Worm (Caenorhabditis elegans) whole organism, mixed stage, embryonic: Measurements from ENCODE around the gene F56D6.14.

Experiments
- M03D4.4 ChIP-seq: sonication (generic microtip); optimal IDR thresholded peaks from 2 replicates; lab custom pipeline; 2017; ENCODE audit warnings: mild to moderate bottlenecking, missing genetic modification characterization, missing compliant biosample characterization
- bed-3 ChIP-seq: fragments of 200-800 bp; sonication (Bioruptor generic); optimal IDR thresholded peaks from 3 replicates; lab custom pipeline; 2018; ENCODE audit warnings: mild to moderate bottlenecking, missing genetic modification characterization, moderate library complexity, missing compliant biosample characterization
- blmp-1 ChIP-seq: fragments of 150-350 bp; optimal IDR thresholded peaks from 2 replicates; lab custom pipeline; 2014; ENCODE audit warnings: missing biosample characterization, missing genetic modification characterization
- ceh-39 ChIP-seq: fragments of 150-350 bp; optimal IDR thresholded peaks from 2 replicates; lab custom pipeline; 2014; ENCODE audit warnings: missing biosample characterization, missing genetic modification characterization
- ceh-43 ChIP-seq: fragments of 200-800 bp; sonication (Bioruptor generic); optimal IDR thresholded peaks from 2 replicates; lab custom pipeline; 2018; ENCODE audit warnings: mild to moderate bottlenecking, missing genetic modification characterization, moderate library complexity, missing compliant biosample characterization
- ceh-83 ChIP-seq: fragments of 200-800 bp; sonication (Bioruptor generic); optimal IDR thresholded peaks from 2 replicates; lab custom pipeline; 2018; ENCODE audit warnings: mild to moderate bottlenecking, missing genetic modification characterization, missing compliant biosample characterization
- cnd-1 ChIP-seq: fragments of 200-800 bp; sonication (Bioruptor generic); optimal IDR thresholded peaks from 2 replicates; lab custom pipeline; 2018; ENCODE audit warnings: mild to moderate bottlenecking, missing genetic modification characterization, missing compliant biosample characterization
- drap-1 ChIP-seq: fragments of 200-800 bp; sonication (Bioruptor generic); optimal IDR thresholded peaks from 3 replicates; lab custom pipeline; 2018; ENCODE audit warnings: mild to moderate bottlenecking, missing genetic modification characterization, missing compliant biosample characterization
- elt-1 ChIP-seq: sonication (generic microtip); optimal IDR thresholded peaks from 2 replicates; lab custom pipeline; 2017; ENCODE audit warnings: missing genetic modification characterization, mild to moderate bottlenecking, missing compliant biosample characterization, antibody characterized with exemption, moderate library complexity, borderline replicate concordance; ENCODE audit not compliant: insufficient read depth
- elt-3 ChIP-seq: fragments of 150-350 bp; optimal IDR thresholded peaks from 2 replicates; lab custom pipeline; 2014; ENCODE audit warnings: missing biosample characterization, missing genetic modification characterization
- flh-1 ChIP-seq: fragments of 200-800 bp; sonication (Bioruptor generic); optimal IDR thresholded peaks from 2 replicates; lab custom pipeline; 2018; ENCODE audit warnings: mild to moderate bottlenecking, missing genetic modification characterization, moderate library complexity, missing compliant biosample characterization
- ham-2 ChIP-seq: fragments of 200-800 bp; sonication (Bioruptor generic); optimal IDR thresholded peaks from 2 replicates; lab custom pipeline; 2018; ENCODE audit warnings: mild to moderate bottlenecking, missing genetic modification characterization, missing compliant biosample characterization
- hlh-1 ChIP-seq: fragments of 150-350 bp; optimal IDR thresholded peaks from 2 replicates; lab custom pipeline; 2014; ENCODE audit warnings: missing biosample characterization, missing genetic modification reagents, missing genetic modification characterization
- lin-13 ChIP-seq: fragments of 150-350 bp; optimal IDR thresholded peaks from 2 replicates; lab custom pipeline; 2014; ENCODE audit warnings: missing biosample characterization, missing genetic modification characterization
- lin-32 ChIP-seq: fragments of 200-800 bp; sonication (Bioruptor generic); optimal IDR thresholded peaks from 2 replicates; lab custom pipeline; 2018; ENCODE audit warnings: mild to moderate bottlenecking, missing genetic modification characterization, missing compliant biosample characterization
- lsy-2 ChIP-seq: fragments of 150-350 bp; optimal IDR thresholded peaks from 2 replicates; lab custom pipeline; 2014; ENCODE audit warnings: missing biosample characterization, missing genetic modification characterization
- mep-1 ChIP-seq: fragments of 150-350 bp; optimal IDR thresholded peaks from 2 replicates; lab custom pipeline; 2017; ENCODE audit warnings: missing biosample characterization, missing genetic modification reagents, missing genetic modification characterization, inconsistent platforms
- mls-2 ChIP-seq: sonication (generic microtip); optimal IDR thresholded peaks from 2 replicates; lab custom pipeline; 2016; ENCODE audit warnings: mild to moderate bottlenecking, missing genetic modification characterization, moderate library complexity, missing compliant biosample characterization
- nhr-12 ChIP-seq: fragments of 150-350 bp; optimal IDR thresholded peaks from 2 replicates; lab custom pipeline; 2014; ENCODE audit warnings: missing biosample characterization, missing genetic modification characterization
- nhr-2 ChIP-seq: fragments of 150-350 bp; optimal IDR thresholded peaks from 2 replicates; lab custom pipeline; 2014; ENCODE audit warnings: missing biosample characterization, missing genetic modification characterization
- nhr-237 ChIP-seq: fragments of 150-350 bp; optimal IDR thresholded peaks from 2 replicates; lab custom pipeline; 2014; ENCODE audit warnings: missing biosample characterization, missing genetic modification characterization
- nhr-28 ChIP-seq: fragments of 150-350 bp; optimal IDR thresholded peaks from 2 replicates; lab custom pipeline; 2014; ENCODE audit warnings: missing biosample characterization, missing genetic modification characterization
- nhr-76 ChIP-seq: sonication (generic microtip); optimal IDR thresholded peaks from 2 replicates; lab custom pipeline; 2017; ENCODE audit warnings: missing biosample characterization, missing genetic modification characterization
- pha-4 ChIP-seq: fragments of 150-350 bp; optimal IDR thresholded peaks from 2 replicates; lab custom pipeline; 2018; ENCODE audit warnings: missing biosample characterization, missing genetic modification reagents, missing genetic modification characterization
- snpc-4 ChIP-seq: fragments of 150-350 bp; optimal IDR thresholded peaks from 2 replicates; lab custom pipeline; 2014; ENCODE audit warnings: missing biosample characterization, missing genetic modification characterization
- sptf-1 ChIP-seq: sonication (generic microtip); optimal IDR thresholded peaks from 2 replicates; lab custom pipeline; 2017; ENCODE audit warnings: mild to moderate bottlenecking, missing genetic modification characterization, moderate library complexity, missing compliant biosample characterization
- tbx-8 ChIP-seq: fragments of 200-800 bp; sonication (Bioruptor generic); optimal IDR thresholded peaks from 2 replicates; lab custom pipeline; 2018; ENCODE audit warnings: mild to moderate bottlenecking, missing genetic modification characterization, moderate library complexity, missing compliant biosample characterization
- unc-120 ChIP-seq: sonication (generic microtip); optimal IDR thresholded peaks from 2 replicates; lab custom pipeline; 2017; ENCODE audit warnings: missing genetic modification characterization, missing compliant biosample characterization; ENCODE audit not compliant: poor library complexity, severe bottlenecking
- unc-39 ChIP-seq: fragments of 150-350 bp; optimal IDR thresholded peaks from 2 replicates; lab custom pipeline; 2014; ENCODE audit warnings: missing biosample characterization, missing genetic modification characterization
- unc-62 ChIP-seq: fragments of 150-350 bp; optimal IDR thresholded peaks from 2 replicates; lab custom pipeline; 2014; ENCODE audit warnings: missing biosample characterization, missing genetic modification reagents, missing genetic modification characterization
- zip-8 ChIP-seq: fragments of 150-350 bp; optimal IDR thresholded peaks from 2 replicates; lab custom pipeline; 2014; ENCODE audit warnings: missing biosample characterization, missing genetic modification characterization
- ztf-11 ChIP-seq: fragments of 150-350 bp; optimal IDR thresholded peaks from 2 replicates; lab custom pipeline; 2014; ENCODE audit warnings: missing biosample characterization, missing genetic modification characterization

F56D6.14 gene

DNA sequence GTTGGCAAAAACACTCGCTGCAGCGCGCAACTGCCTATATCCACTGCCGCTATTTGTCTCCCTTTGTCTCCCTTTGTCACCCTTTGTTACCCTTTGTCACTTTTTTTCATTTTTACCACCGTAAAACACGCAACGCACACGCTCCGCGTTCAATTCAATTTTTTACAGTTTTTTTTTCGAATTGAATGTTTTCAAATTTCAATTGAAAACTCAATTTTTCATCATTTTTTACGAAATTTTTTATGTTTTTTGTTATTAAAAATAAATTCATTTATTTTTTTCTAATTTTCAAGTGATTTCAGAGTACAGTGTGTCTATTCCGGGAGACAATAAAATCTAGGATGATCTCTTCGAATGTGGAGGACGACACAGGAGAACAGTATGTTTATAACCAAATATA is 25.5 kb downstream of the F56D6.14 start, which contains the start of gene Y46C8AL.11:
Gene Y46C8AL.11, plus strand, starts transcription at position 301 of the 400 bp plus-strand sequence.
- TF ChIP-seq unc-62 (GFP tag; lab: Kevin White, UChicago) (no peak), lin-32 (no peak), nhr-76 (no peak), sptf-1 (tag; lab: Kevin White, UChicago) (no peak), tbx-8 (GFP tag; lab: Kevin White, UChicago) (no peak), ztf-11 (tag; lab: Kevin White, UChicago) (no peak), hlh-1 (tag; lab: Kevin White, UChicago) (no peak), blmp-1 (tag; lab: Kevin White, UChicago) (no peak), lin-13 (tag; lab: Kevin White, UChicago) (no peak), nhr-12 (no peak), nhr-237 (tag; lab: Kevin White, UChicago) (no peak), mls-2 (tag; lab: Kevin White, UChicago) (no peak)

DNA sequence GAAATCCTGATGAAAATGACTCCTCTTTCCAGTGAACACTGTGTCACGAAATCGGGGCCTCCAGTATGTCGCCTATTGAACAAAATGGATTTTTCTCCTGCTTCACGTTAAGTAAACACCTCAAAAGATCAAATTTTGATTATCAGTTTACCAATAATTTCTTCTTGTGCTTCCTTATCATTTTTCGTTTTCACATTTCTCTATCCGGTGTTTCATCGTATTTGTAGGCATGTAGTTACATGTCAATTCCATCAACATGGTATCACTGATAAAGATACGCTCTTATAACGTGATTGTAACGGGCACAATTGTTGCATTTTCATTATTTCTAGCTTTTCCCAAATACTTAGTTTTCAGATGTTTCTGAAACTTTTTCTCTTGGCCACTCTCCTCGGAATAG is 27.0 kb downstream of the F56D6.14 start, which contains the start of gene clec-72:
Gene clec-72, plus strand, starts transcription at position 358 of the 400 bp plus-strand sequence.
- no peak for TF ChIP-seq mls-2 (tag; lab: Kevin White, UChicago)
- no peak for TF ChIP-seq unc-62 (GFP tag; lab: Kevin White, UChicago)
- no peak for TF ChIP-seq mep-1
- TF ChIP-seq ceh-39 (tag; lab: Kevin White, UChicago): no peak
- no peak for TF ChIP-seq M03D4.4
- no peak for TF ChIP-seq unc-120 (tag; lab: Kevin White, UChicago)
- no peak for TF ChIP-seq nhr-12
- TF ChIP-seq pha-4 (tag; lab: Kevin White, UChicago): no peak
- no peak for TF ChIP-seq zip-8 (tag; lab: Kevin White, UChicago)
- no peak for TF ChIP-seq hlh-1 (tag; lab: Kevin White, UChicago)
- no peak for TF ChIP-seq lin-13 (tag; lab: Kevin White, UChicago)
- no peak for TF ChIP-seq nhr-76
- no peak for TF ChIP-seq ztf-11 (tag; lab: Kevin White, UChicago)
- TF ChIP-seq ham-2: no peak
- TF ChIP-seq lin-32: no peak

DNA sequence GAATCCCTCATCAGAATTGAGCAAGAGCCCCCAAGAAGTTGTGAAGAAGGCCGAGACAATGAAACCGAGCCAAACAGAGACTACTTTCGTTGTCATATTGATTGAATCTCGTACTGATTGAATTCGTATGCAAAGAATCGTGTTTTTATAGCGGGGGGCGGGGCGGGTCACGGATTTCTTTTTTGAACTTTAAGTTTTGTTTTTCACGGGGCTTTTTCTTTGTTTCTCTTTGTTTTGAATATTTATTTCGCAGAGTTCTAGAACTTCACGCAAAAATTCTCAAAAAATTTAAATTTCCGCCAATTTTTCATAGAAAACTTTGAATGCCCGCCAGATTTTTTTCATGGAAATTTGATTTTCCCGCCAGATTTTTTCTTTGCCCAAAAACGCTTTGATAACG is 38.6 kb downstream of the F56D6.14 start, which contains the start of gene clec-73:
Gene clec-73, minus strand, starts transcription at position 101 of the 400 bp plus-strand sequence.
- no peak for TF ChIP-seq tbx-8 (GFP tag; lab: Kevin White, UChicago)
- no peak for TF ChIP-seq lin-13 (tag; lab: Kevin White, UChicago)
- no peak for TF ChIP-seq lsy-2 (tag; lab: Kevin White, UChicago)
- no peak for TF ChIP-seq unc-39
- no peak for TF ChIP-seq drap-1 (GFP tag; lab: Kevin White, UChicago)
- no peak for TF ChIP-seq ham-2
- TF ChIP-seq nhr-28 (tag; lab: Kevin White, UChicago): no peak
- no peak for TF ChIP-seq pha-4 (tag; lab: Kevin White, UChicago)
- no peak for TF ChIP-seq mls-2 (tag; lab: Kevin White, UChicago)
- no peak for TF ChIP-seq bed-3
- TF ChIP-seq hlh-1 (tag; lab: Kevin White, UChicago): no peak
- TF ChIP-seq ztf-11 (tag; lab: Kevin White, UChicago): no peak
- TF ChIP-seq nhr-76: no peak
- no peak for TF ChIP-seq flh-1 (GFP tag; lab: Kevin White, UChicago)
- no peak for TF ChIP-seq lin-32
- TF ChIP-seq mep-1: no peak
- no peak for TF ChIP-seq nhr-2
- no peak for TF ChIP-seq sptf-1 (tag; lab: Kevin White, UChicago)
- TF ChIP-seq ceh-83 (GFP tag; lab: Kevin White, UChicago): no peak
- no peak for TF ChIP-seq elt-1 (tag; lab: Kevin White, UChicago)

DNA sequence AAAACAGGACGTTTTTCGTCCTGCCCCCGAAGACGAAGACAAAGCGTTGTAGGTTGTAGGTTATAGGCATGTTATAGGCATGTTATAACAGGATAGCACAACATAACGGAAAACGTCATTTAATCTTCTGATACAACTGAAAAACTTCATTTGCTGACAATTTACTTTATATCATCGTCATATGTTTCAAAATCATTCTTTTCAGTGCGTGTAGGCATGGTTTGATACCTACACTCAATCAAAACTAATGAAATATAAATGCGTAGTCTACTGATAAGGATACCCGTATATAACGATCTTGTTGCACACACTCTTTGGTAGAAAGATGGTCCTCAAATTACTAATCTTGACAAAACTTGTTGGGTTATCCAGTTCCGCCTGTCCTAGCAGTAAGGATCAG is 39.2 kb downstream of the F56D6.14 start, which contains the start of gene clec-74:
Gene clec-74, plus strand, starts transcription at position 301 of the 400 bp plus-strand sequence.
- TF ChIP-seq ceh-43 (GFP tag; lab: Kevin White, UChicago) (no peak), ceh-39 (tag; lab: Kevin White, UChicago) (no peak), ham-2 (no peak), cnd-1 (tag; lab: Kevin White, UChicago) (no peak)

DNA sequence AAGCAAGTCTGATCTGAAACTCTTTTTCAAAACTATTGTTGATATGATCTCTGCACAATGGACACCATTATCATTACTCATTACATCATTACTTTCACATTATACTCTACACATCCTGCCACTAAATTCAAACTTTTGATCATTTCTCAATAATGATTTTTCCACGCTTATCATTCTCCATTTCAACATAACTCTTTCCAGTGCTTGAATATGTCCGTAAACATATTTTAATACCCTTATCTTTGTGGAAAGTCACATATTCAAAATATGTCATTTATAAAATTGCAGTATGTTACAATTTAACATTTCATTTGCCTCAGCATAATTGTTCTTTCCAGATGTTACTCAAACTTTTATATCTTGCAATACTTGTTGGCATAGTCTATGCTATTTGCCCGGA is 42.9 kb downstream of the F56D6.14 start, which contains the start of gene clec-75:
Gene clec-75, plus strand, starts transcription at position 339 of the 400 bp plus-strand sequence.
- TF ChIP-seq unc-62 (GFP tag; lab: Kevin White, UChicago) (no peak), elt-1 (tag; lab: Kevin White, UChicago) (no peak), ceh-43 (GFP tag; lab: Kevin White, UChicago) (no peak), nhr-237 (tag; lab: Kevin White, UChicago) (no peak), mep-1 (no peak), ceh-39 (tag; lab: Kevin White, UChicago) (no peak), snpc-4 (no peak), ceh-83 (GFP tag; lab: Kevin White, UChicago) (no peak), elt-3 (tag; lab: Kevin White, UChicago) (no peak), nhr-76 (no peak), mls-2 (tag; lab: Kevin White, UChicago) (no peak), unc-39 (no peak), ztf-11 (tag; lab: Kevin White, UChicago) (no peak), cnd-1 (tag; lab: Kevin White, UChicago) (no peak), zip-8 (tag; lab: Kevin White, UChicago) (no peak), nhr-12 (no peak)
- TF ChIP-seq, all 35 proteins: peak for 0
